Fruit fly (Drosophila melanogaster) whole organism, adult: ENCODE results near the gene Prm.

Experiments
- CG11617 ChIP-seq: fragments of 200-800 bp; sonication (Bioruptor generic); optimal IDR thresholded peaks from 2 replicates; lab custom pipeline; 2017; ENCODE audit warnings: mild to moderate bottlenecking, missing biosample characterization, missing genetic modification reagents, missing genetic modification characterization
- CG12768 ChIP-seq: fragments of 200-800 bp; sonication (Bioruptor generic); optimal IDR thresholded peaks from 2 replicates; lab custom pipeline; 2017; ENCODE audit warnings: missing biosample characterization, missing genetic modification characterization, mild to moderate bottlenecking, moderate library complexity, missing genetic modification reagents
- CG14711 ChIP-seq: fragments of 200-800 bp; sonication (Bioruptor generic); optimal IDR thresholded peaks from 2 replicates; lab custom pipeline; 2018; ENCODE audit warnings: missing biosample characterization, mild to moderate bottlenecking, missing genetic modification characterization, moderate library complexity
- CG1620 ChIP-seq: fragments of 200-800 bp; sonication (Bioruptor generic); optimal IDR thresholded peaks from 2 replicates; lab custom pipeline; 2016; ENCODE audit warnings: missing biosample characterization, missing genetic modification characterization
- CG33017 ChIP-seq: fragments of 200-800 bp; sonication (Bioruptor generic); optimal IDR thresholded peaks from 2 replicates; lab custom pipeline; 2018; ENCODE audit warnings: missing biosample characterization, mild to moderate bottlenecking, missing genetic modification characterization, moderate library complexity
- CG5204 ChIP-seq: fragments of 200-800 bp; sonication (Bioruptor generic); optimal IDR thresholded peaks from 2 replicates; lab custom pipeline; 2016; ENCODE audit warnings: missing biosample characterization, missing genetic modification characterization
- CG7045 ChIP-seq: fragments of 200-800 bp; sonication (Bioruptor generic); optimal IDR thresholded peaks from 2 replicates; lab custom pipeline; 2017; ENCODE audit warnings: missing biosample characterization, mild to moderate bottlenecking, missing genetic modification characterization
- CG7101 ChIP-seq: fragments of 200-800 bp; sonication (Bioruptor generic); optimal IDR thresholded peaks from 2 replicates; lab custom pipeline; 2018; ENCODE audit warnings: missing biosample characterization, mild to moderate bottlenecking, missing genetic modification characterization, moderate library complexity
- Clk ChIP-seq: fragments of 200-800 bp; sonication (Bioruptor generic); optimal IDR thresholded peaks from 2 replicates; lab custom pipeline; 2017; ENCODE audit warnings: missing biosample characterization, missing genetic modification characterization
- Crg-1 ChIP-seq: fragments of 200-800 bp; sonication (Bioruptor generic); optimal IDR thresholded peaks from 2 replicates; lab custom pipeline; 2016; ENCODE audit warnings: missing biosample characterization, missing genetic modification characterization
- Hr96 ChIP-seq: fragments of 200-800 bp; sonication (Bioruptor generic); optimal IDR thresholded peaks from 2 replicates; lab custom pipeline; 2016; ENCODE audit warnings: missing biosample characterization, missing genetic modification characterization
- Mnt ChIP-seq: fragments of 200-800 bp; sonication (Bioruptor generic); optimal IDR thresholded peaks from 2 replicates; lab custom pipeline; 2016; ENCODE audit warnings: missing biosample characterization, mild to moderate bottlenecking, missing genetic modification characterization
- bab1 ChIP-seq: fragments of 200-800 bp; sonication (Bioruptor generic); optimal IDR thresholded peaks from 3 replicates; lab custom pipeline; 2019; ENCODE audit warnings: missing biosample characterization, mild to moderate bottlenecking, missing genetic modification characterization, moderate library complexity
- cic ChIP-seq: fragments of 200-800 bp; sonication (Bioruptor generic); optimal IDR thresholded peaks from 2 replicates; lab custom pipeline; 2017; ENCODE audit warnings: missing biosample characterization, mild to moderate bottlenecking, missing genetic modification characterization, moderate library complexity
- cnc ChIP-seq, 2 experiments: fragments of >200 bp; optimal IDR thresholded peaks; 2 replicates each; lab custom pipeline; 2017
- kay ChIP-seq: fragments of 200-800 bp; sonication (Bioruptor generic); peaks from one replicate; lab custom pipeline; 2016; ENCODE audit warnings: missing biosample characterization, missing genetic modification characterization, borderline replicate concordance
- ovo ChIP-seq: fragments of 200-800 bp; sonication (Bioruptor generic); optimal IDR thresholded peaks from 2 replicates; lab custom pipeline; 2016; ENCODE audit warnings: missing biosample characterization, missing genetic modification characterization
- pad ChIP-seq: fragments of 200-800 bp; sonication (Bioruptor generic); optimal IDR thresholded peaks from 3 replicates; lab custom pipeline; 2017; ENCODE audit warnings: missing biosample characterization, missing genetic modification characterization, mild to moderate bottlenecking, moderate library complexity, missing genetic modification reagents
- tj ChIP-seq: fragments of 200-800 bp; sonication (Bioruptor generic); optimal IDR thresholded peaks from 3 replicates; lab custom pipeline; 2017; ENCODE audit warnings: missing biosample characterization, mild to moderate bottlenecking, missing genetic modification characterization, moderate library complexity
- toe ChIP-seq: fragments of 200-800 bp; sonication (Bioruptor generic); optimal IDR thresholded peaks from 2 replicates; lab custom pipeline; 2016; ENCODE audit warnings: missing biosample characterization, missing genetic modification characterization

The Prm gene

dm6 chr3L:8748839-8749238 lies 3.7 kb upstream of the Prm start:
- TF ChIP-seq CG14711 (tag; lab: Kevin White, UChicago) = peak; percentile 3
- no peak for TF ChIP-seq cic (GFP tag; lab: Kevin White, UChicago)
- peak; percentile 89 for TF ChIP-seq CG1620 (GFP tag; lab: Kevin White, UChicago)
- TF ChIP-seq Hr96 (GFP tag; lab: Kevin White, UChicago) = no peak
- TF ChIP-seq toe (GFP tag; lab: Kevin White, UChicago) = peak; percentile 29
- TF ChIP-seq tj (GFP tag; lab: Kevin White, UChicago) = no peak
- no peak for TF ChIP-seq CG5204 (GFP tag; lab: Kevin White, UChicago)
- no peak for TF ChIP-seq CG33017 (tag; lab: Kevin White, UChicago)
- peak; percentile 74 for TF ChIP-seq Crg-1 (GFP tag; lab: Kevin White, UChicago)
- no peak for TF ChIP-seq cnc (optimal IDR thresholded peaks at IDR 0.05; lab: Kevin White, UChicago)
- TF ChIP-seq CG7045 = no peak
- TF ChIP-seq bab1 (GFP tag; lab: Kevin White, UChicago) = no peak
- peak; percentile 48 for TF ChIP-seq CG7101
- peak; percentile 34 for TF ChIP-seq ovo (GFP tag; lab: Kevin White, UChicago)
- TF ChIP-seq Clk = no peak

dm6 chr3L:8748323-8748722 lies 3.2 kb upstream of the Prm start:
- TF ChIP-seq CG5204 (GFP tag; lab: Kevin White, UChicago) (no peak), CG14711 (tag; lab: Kevin White, UChicago) (no peak), cic (GFP tag; lab: Kevin White, UChicago) (no peak), Clk (no peak), CG7045 (no peak), ovo (GFP tag; lab: Kevin White, UChicago) (no peak), CG11617 (GFP tag; lab: Kevin White, UChicago) (no peak), Mnt (GFP tag; lab: Kevin White, UChicago) (no peak), kay (no peak), Hr96 (GFP tag; lab: Kevin White, UChicago) (no peak), Crg-1 (GFP tag; lab: Kevin White, UChicago) (no peak), cnc (optimal IDR thresholded peaks at IDR 0.05; lab: Kevin White, UChicago) (no peak), CG7101 (no peak), pad (GFP tag; lab: Kevin White, UChicago) (no peak), CG1620 (GFP tag; lab: Kevin White, UChicago) (no peak), CG12768 (no peak)

DNA sequence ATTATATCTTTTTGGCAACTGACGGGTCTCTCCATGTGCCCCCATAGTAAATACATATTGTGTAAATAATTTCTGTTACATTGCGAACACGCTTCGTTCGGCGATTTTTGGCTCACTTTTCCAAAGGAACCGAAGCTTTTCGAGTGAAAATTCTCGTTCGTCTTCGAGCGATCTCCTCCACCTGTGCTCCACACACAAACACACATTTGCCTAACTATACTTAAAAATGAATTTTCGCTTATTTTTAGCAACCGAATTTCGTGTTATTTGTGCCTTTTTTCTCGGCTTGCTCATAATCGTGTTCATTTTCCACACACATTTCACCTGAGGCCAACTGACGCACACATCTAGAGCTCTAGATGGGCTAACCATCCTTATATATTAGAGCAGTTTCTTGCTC lies 1.4 kb upstream of the Prm start:
- TF ChIP-seq CG5204 (GFP tag; lab: Kevin White, UChicago) = no peak
- no peak for TF ChIP-seq tj (GFP tag; lab: Kevin White, UChicago)
- TF ChIP-seq Clk = no peak

DNA sequence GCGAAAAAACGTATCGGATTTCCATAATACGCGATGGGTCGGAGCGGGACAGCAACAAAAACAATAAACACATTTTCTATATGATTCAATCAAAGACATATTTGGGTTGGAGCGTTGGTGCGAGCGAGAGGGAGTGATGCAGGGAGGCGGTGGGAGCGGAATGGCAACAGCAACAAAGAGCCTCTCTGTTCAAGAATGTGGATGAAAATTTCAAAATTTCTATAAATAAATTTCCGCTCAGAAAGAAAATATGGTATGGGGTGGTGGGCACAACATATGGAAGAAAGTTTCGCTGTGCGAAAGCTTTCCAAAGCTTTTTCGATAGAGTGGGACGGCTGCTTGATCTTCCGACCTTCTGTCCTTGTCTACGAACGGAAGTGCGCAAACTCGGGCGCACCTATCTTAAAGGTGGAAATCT lies 4.0 kb downstream of the Prm start:
- TF ChIP-seq cic (GFP tag; lab: Kevin White, UChicago) = no peak
- no peak for TF ChIP-seq Crg-1 (GFP tag; lab: Kevin White, UChicago)
- TF ChIP-seq toe (GFP tag; lab: Kevin White, UChicago) = no peak
- no peak for TF ChIP-seq Clk
- TF ChIP-seq ovo (GFP tag; lab: Kevin White, UChicago) = peak; percentile 30
- TF ChIP-seq CG11617 (GFP tag; lab: Kevin White, UChicago) = peak; percentile 26
- TF ChIP-seq Hr96 (GFP tag; lab: Kevin White, UChicago) = peak; percentile 17
- peak; percentile 38 for TF ChIP-seq pad (GFP tag; lab: Kevin White, UChicago)
- TF ChIP-seq tj (GFP tag; lab: Kevin White, UChicago) = peak; percentile 22
- no peak for TF ChIP-seq kay
- TF ChIP-seq cnc (optimal IDR thresholded peaks at IDR 0.05; lab: Kevin White, UChicago) = no peak
- peak; percentile 20 for TF ChIP-seq CG14711 (tag; lab: Kevin White, UChicago)
- no peak for TF ChIP-seq CG1620 (GFP tag; lab: Kevin White, UChicago)
- no peak for TF ChIP-seq CG33017 (tag; lab: Kevin White, UChicago)
- no peak for TF ChIP-seq bab1 (GFP tag; lab: Kevin White, UChicago)
- TF ChIP-seq CG7101 = peak; percentile 42
- no peak for TF ChIP-seq CG12768
- TF ChIP-seq Mnt (GFP tag; lab: Kevin White, UChicago) = no peak

- TF ChIP-seq cic (GFP tag; lab: Kevin White, UChicago) (peak; percentile 72), bab1 (GFP tag; lab: Kevin White, UChicago) (no peak), Mnt (GFP tag; lab: Kevin White, UChicago) (no peak), pad (GFP tag; lab: Kevin White, UChicago) (no peak), Clk (no peak)
These were observed 13.6 kb downstream of the Prm start, which contains the start of gene Cp16 for dm6 chr3L:8731494-8731994. Cp16 (plus strand) TSS chr3L:8731944.

DNA sequence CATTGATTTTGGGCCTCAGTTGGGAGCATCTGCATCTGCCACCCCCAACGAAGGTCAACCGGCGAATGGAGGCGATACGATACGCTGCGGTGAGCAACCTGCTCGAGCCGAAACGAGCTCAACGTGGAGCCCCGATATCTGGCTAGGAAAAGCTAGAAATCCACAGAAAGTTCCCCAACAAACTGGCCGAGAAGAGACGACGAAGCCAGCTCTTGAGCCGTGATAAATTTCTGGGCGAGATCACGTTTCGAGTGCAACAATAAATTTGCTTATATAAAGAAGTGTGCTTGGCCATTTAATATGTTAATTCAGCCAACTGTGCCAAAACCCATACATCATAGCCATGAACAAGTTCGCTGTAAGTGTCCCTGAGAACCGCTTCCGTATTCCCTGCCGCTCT lies 15.5 kb downstream of the Prm start, which contains the start of gene Cp19:
Gene Cp19 (plus strand): TSS at position 301 of the 400 bp plus-strand sequence.
- TF ChIP-seq CG7101 = no peak
- no peak for TF ChIP-seq toe (GFP tag; lab: Kevin White, UChicago)
- no peak for TF ChIP-seq pad (GFP tag; lab: Kevin White, UChicago)
- no peak for TF ChIP-seq Mnt (GFP tag; lab: Kevin White, UChicago)
- TF ChIP-seq cnc (optimal IDR thresholded peaks at IDR 0.05; lab: Kevin White, UChicago) = no peak
- TF ChIP-seq ovo (GFP tag; lab: Kevin White, UChicago) = no peak
- no peak for TF ChIP-seq tj (GFP tag; lab: Kevin White, UChicago)
- TF ChIP-seq CG12768 = no peak
- no peak for TF ChIP-seq CG14711 (tag; lab: Kevin White, UChicago)
- no peak for TF ChIP-seq Crg-1 (GFP tag; lab: Kevin White, UChicago)
- no peak for TF ChIP-seq Hr96 (GFP tag; lab: Kevin White, UChicago)
- TF ChIP-seq CG5204 (GFP tag; lab: Kevin White, UChicago) = no peak
- TF ChIP-seq Clk = no peak
- TF ChIP-seq bab1 (GFP tag; lab: Kevin White, UChicago) = no peak
- TF ChIP-seq CG1620 (GFP tag; lab: Kevin White, UChicago) = no peak
- TF ChIP-seq CG33017 (tag; lab: Kevin White, UChicago) = no peak
- no peak for TF ChIP-seq CG11617 (GFP tag; lab: Kevin White, UChicago)
- no peak for TF ChIP-seq CG7045
- no peak for TF ChIP-seq cic (GFP tag; lab: Kevin White, UChicago)
- TF ChIP-seq kay = no peak
